Worm (Caenorhabditis elegans): ENCODE results near the gene C27C12.4.

Gene C27C12.4

ce11 chrX:14804706-14805105 is 49.2 kb upstream of the C27C12.4 start (continued):
- TF ChIP-seq nhr-28 (tag; optimal IDR thresholded peaks at IDR 0.05) (no peak), snpc-4 (tag; optimal IDR thresholded peaks at IDR 0.05) (no peak), nhr-20 (tag; optimal IDR thresholded peaks at IDR 0.05) (peak; percentile 37), sox-4 (tag; optimal IDR thresholded peaks at IDR 0.05) (no peak), unc-62 (GFP tag; optimal IDR thresholded peaks at IDR 0.05) (no peak), elt-3 (tag; optimal IDR thresholded peaks at IDR 0.05) (no peak), snu-23 (GFP tag; optimal IDR thresholded peaks at IDR 0.05) (peak; percentile 41), fkh-4 (tag; optimal IDR thresholded peaks at IDR 0.05; ENCODE audit: borderline replicate concordance) (no peak), xbp-1 (tag; optimal IDR thresholded peaks at IDR 0.05) (no peak), rnt-1 (tag; optimal IDR thresholded peaks at IDR 0.05) (peak; percentile 60), ceh-8 (GFP tag; optimal IDR thresholded peaks at IDR 0.05) (no peak), nhr-11 (tag; optimal IDR thresholded peaks at IDR 0.05) (no peak), nhr-85 (tag) (no peak), dsc-1 (tag; optimal IDR thresholded peaks at IDR 0.05) (peak; percentile 18), nhr-77 (tag; optimal IDR thresholded peaks at IDR 0.05) (peak; percentile 20), nhr-47 (tag; optimal IDR thresholded peaks at IDR 0.05) (peak; percentile 51), egl-13 (tag; optimal IDR thresholded peaks at IDR 0.05) (no peak), lir-3 (tag; optimal IDR thresholded peaks at IDR 0.05; ENCODE audit: poor library complexity) (peak; percentile 11), aha-1 (tag; optimal IDR thresholded peaks at IDR 0.05) (no peak), dpl-1 (GFP tag; optimal IDR thresholded peaks at IDR 0.05) (no peak), Y116A8C.19 (tag; optimal IDR thresholded peaks at IDR 0.05; ENCODE audit: borderline replicate concordance) (no peak), unc-98 (GFP tag; IDR thresholded peaks at IDR 0.05) (no peak), sptf-1 (tag; optimal IDR thresholded peaks at IDR 0.05) (no peak), isw-1 (GFP tag; IDR thresholded peaks at IDR 0.05) (no peak), C04F5.9 (tag; optimal IDR thresholded peaks at IDR 0.05) (no peak), nhr-90 (tag; optimal IDR thresholded peaks at IDR 0.05; ENCODE audit: poor library complexity) (peak; percentile 54), pag-3 (tag; optimal IDR thresholded peaks at IDR 0.05; ENCODE audit: borderline replicate concordance, insufficient read depth) (no peak), blmp-1 (tag; optimal IDR thresholded peaks at IDR 0.05) (no peak), swsn-7 (tag; optimal IDR thresholded peaks at IDR 0.05) (peak; percentile 23), fkh-10 (GFP tag; optimal IDR thresholded peaks at IDR 0.05) (no peak), mef-2 (tag; optimal IDR thresholded peaks at IDR 0.05) (no peak), pax-3 (tag; optimal IDR thresholded peaks at IDR 0.05) (no peak), efl-1 (optimal IDR thresholded peaks at IDR 0.05) (no peak), efl-1 (GFP tag; optimal IDR thresholded peaks at IDR 0.05 in 1 of 2) (no peak), lin-13 (GFP tag; optimal IDR thresholded peaks at IDR 0.05) (no peak), jun-1 (tag; optimal IDR thresholded peaks at IDR 0.05) (no peak), C16A3.4 (tag; optimal IDR thresholded peaks at IDR 0.05) (peak; percentile 39), hpl-2 (GFP tag; optimal IDR thresholded peaks at IDR 0.05) (no peak), efl-3 (GFP tag; optimal IDR thresholded peaks at IDR 0.05) (no peak), mep-1 (tag; optimal IDR thresholded peaks at IDR 0.05) (peak; percentile 26), unc-30 (tag; optimal IDR thresholded peaks at IDR 0.05) (no peak), F16B12.6 (tag; optimal IDR thresholded peaks at IDR 0.05) (no peak), mab-9 (GFP tag; IDR thresholded peaks at IDR 0.05) (no peak), lin-35 (GFP tag; optimal IDR thresholded peaks at IDR 0.05) (no peak), unc-86 (tag; optimal IDR thresholded peaks at IDR 0.05) (no peak), zip-4 (GFP tag; optimal IDR thresholded peaks at IDR 0.05) (no peak), alr-1 (tag; optimal IDR thresholded peaks at IDR 0.05; ENCODE audit: borderline replicate concordance) (no peak), nhr-237 (tag; optimal IDR thresholded peaks at IDR 0.05) (no peak), ets-5 (GFP tag; IDR thresholded peaks at IDR 0.05) (no peak), tlp-1 (tag; optimal IDR thresholded peaks at IDR 0.05) (no peak), nhr-71 (tag; optimal IDR thresholded peaks at IDR 0.05) (peak; percentile 50), ama-1 (optimal IDR thresholded peaks at IDR 0.05) (no peak), sup-37 (GFP tag; optimal IDR thresholded peaks at IDR 0.05) (no peak), unc-130 (tag; optimal IDR thresholded peaks at IDR 0.05) (no peak), fos-1 (tag; optimal IDR thresholded peaks at IDR 0.05) (no peak)
